Worm (Caenorhabditis elegans): ENCODE measurements around the gene mct-5.
"Not testable (repeated sequence)": the region's sequence is repeated elsewhere in the genome, so short reads cannot be mapped to it uniquely, and the experiment has no call there.

mct-5 gene

ce11 chrII:7100838-7101237 lies 2.4 kb upstream of the mct-5 start, which contains the start of gene mmaa-1:
Gene mmaa-1, minus strand, starts transcription at chrII:7101165.
- no peak for TF ChIP-seq mls-2 (tag; optimal IDR thresholded peaks at IDR 0.05)
- no peak for TF ChIP-seq zip-8 (tag; optimal IDR thresholded peaks at IDR 0.05)

- TF ChIP-seq unc-62 (GFP tag; optimal IDR thresholded peaks at IDR 0.05), result no peak
- TF ChIP-seq unc-39 (tag; optimal IDR thresholded peaks at IDR 0.05), result no peak
- TF ChIP-seq lin-13 (tag; optimal IDR thresholded peaks at IDR 0.05), result no peak
- no peak for TF ChIP-seq flh-1 (GFP tag; optimal IDR thresholded peaks at IDR 0.05)
- TF ChIP-seq blmp-1 (tag; optimal IDR thresholded peaks at IDR 0.05), result no peak
- TF ChIP-seq ceh-43 (GFP tag; optimal IDR thresholded peaks at IDR 0.05), result no peak
- TF ChIP-seq mab-5 (tag; optimal IDR thresholded peaks at IDR 0.05), result no peak
- TF ChIP-seq bed-3 (GFP tag; optimal IDR thresholded peaks at IDR 0.05), result no peak
- no peak for TF ChIP-seq nhr-237 (tag; optimal IDR thresholded peaks at IDR 0.05)
- TF ChIP-seq ztf-11 (tag; optimal IDR thresholded peaks at IDR 0.05), result no peak
- TF ChIP-seq lin-32 (GFP tag; optimal IDR thresholded peaks at IDR 0.05), result no peak
- TF ChIP-seq nhr-2 (tag; optimal IDR thresholded peaks at IDR 0.05), result no peak
These were observed 838 bp upstream of the mct-5 start for ce11 chrII:7099231-7099630.

- TF ChIP-seq mab-5 (tag; optimal IDR thresholded peaks at IDR 0.05), result no peak
- TF ChIP-seq elt-3 (tag; optimal IDR thresholded peaks at IDR 0.05), result no peak
- TF ChIP-seq unc-120 (tag; optimal IDR thresholded peaks at IDR 0.05; ENCODE audit: poor library complexity, severe bottlenecking), result no peak
- TF ChIP-seq ceh-39 (tag; optimal IDR thresholded peaks at IDR 0.05), result no peak
- no peak for TF ChIP-seq sem-2 (GFP tag; optimal IDR thresholded peaks at IDR 0.05)
- TF ChIP-seq drap-1 (GFP tag; optimal IDR thresholded peaks at IDR 0.05), result no peak
- TF ChIP-seq tbx-8 (GFP tag; optimal IDR thresholded peaks at IDR 0.05), result no peak
- no peak for TF ChIP-seq ceh-83 (GFP tag; optimal IDR thresholded peaks at IDR 0.05)
- no peak for TF ChIP-seq blmp-1 (tag; optimal IDR thresholded peaks at IDR 0.05)
- no peak for TF ChIP-seq M03D4.4 (tag; optimal IDR thresholded peaks at IDR 0.05)
- TF ChIP-seq nhr-2 (tag; optimal IDR thresholded peaks at IDR 0.05), result no peak
- no peak for TF ChIP-seq elt-1 (tag; optimal IDR thresholded peaks at IDR 0.05; ENCODE audit: borderline replicate concordance, insufficient read depth)
- TF ChIP-seq ces-1 (GFP tag; optimal IDR thresholded peaks at IDR 0.05), result no peak
These were observed 2.4 kb downstream of the mct-5 start for ce11 chrII:7095970-7096369.

ce11 chrII:7093339-7093821 lies 5.0 kb downstream of the mct-5 start, which contains the start of gene T02G5.3:
Gene T02G5.3, plus strand, starts transcription at chrII:7093389.
- TF ChIP-seq unc-62 (GFP tag; optimal IDR thresholded peaks at IDR 0.05) (no peak), ceh-43 (GFP tag; optimal IDR thresholded peaks at IDR 0.05) (no peak), zip-8 (tag; optimal IDR thresholded peaks at IDR 0.05) (no peak), ztf-11 (tag; optimal IDR thresholded peaks at IDR 0.05) (no peak), unc-39 (tag; optimal IDR thresholded peaks at IDR 0.05) (no peak), unc-120 (tag; optimal IDR thresholded peaks at IDR 0.05; ENCODE audit: poor library complexity, severe bottlenecking) (no peak), nhr-2 (tag; optimal IDR thresholded peaks at IDR 0.05) (no peak), blmp-1 (tag; optimal IDR thresholded peaks at IDR 0.05) (no peak)

ce11 chrII:7090852-7091251 lies 7.5 kb downstream of the mct-5 start:
- TF ChIP-seq nhr-28 (tag; optimal IDR thresholded peaks at IDR 0.05), result no peak
- TF ChIP-seq zip-8 (tag; optimal IDR thresholded peaks at IDR 0.05), result peak; percentile 93
- TF ChIP-seq nhr-2 (tag; optimal IDR thresholded peaks at IDR 0.05), result peak; percentile 78
- peak; percentile 21 for TF ChIP-seq cnd-1 (tag; optimal IDR thresholded peaks at IDR 0.05)
- TF ChIP-seq pha-4 (tag; optimal IDR thresholded peaks at IDR 0.05), result no peak

- TF ChIP-seq pha-4 (tag; optimal IDR thresholded peaks at IDR 0.05) (no peak), ces-1 (GFP tag; optimal IDR thresholded peaks at IDR 0.05) (peak; percentile 9), unc-120 (tag; optimal IDR thresholded peaks at IDR 0.05; ENCODE audit: poor library complexity, severe bottlenecking) (no peak), M03D4.4 (tag; optimal IDR thresholded peaks at IDR 0.05) (no peak), blmp-1 (tag; optimal IDR thresholded peaks at IDR 0.05) (no peak), hlh-1 (tag; optimal IDR thresholded peaks at IDR 0.05) (no peak)
These were observed 8.3 kb downstream of the mct-5 start for ce11 chrII:7090085-7090484.

ce11 chrII:7084021-7084420 lies 14.4 kb downstream of the mct-5 start, which contains the start of the genes T02G5.14 and T02G5.15:
Gene T02G5.14, plus strand, starts transcription at chrII:7084321.
Gene T02G5.15, plus strand, starts transcription at chrII:7084321.
- TF ChIP-seq tbx-8 (GFP tag; optimal IDR thresholded peaks at IDR 0.05); nhr-76 (tag; optimal IDR thresholded peaks at IDR 0.05); nhr-237 (tag; optimal IDR thresholded peaks at IDR 0.05): not testable (repeated sequence)
